Fruit fly (Drosophila melanogaster): ENCODE measurements around the gene CG12990.

DNA sequence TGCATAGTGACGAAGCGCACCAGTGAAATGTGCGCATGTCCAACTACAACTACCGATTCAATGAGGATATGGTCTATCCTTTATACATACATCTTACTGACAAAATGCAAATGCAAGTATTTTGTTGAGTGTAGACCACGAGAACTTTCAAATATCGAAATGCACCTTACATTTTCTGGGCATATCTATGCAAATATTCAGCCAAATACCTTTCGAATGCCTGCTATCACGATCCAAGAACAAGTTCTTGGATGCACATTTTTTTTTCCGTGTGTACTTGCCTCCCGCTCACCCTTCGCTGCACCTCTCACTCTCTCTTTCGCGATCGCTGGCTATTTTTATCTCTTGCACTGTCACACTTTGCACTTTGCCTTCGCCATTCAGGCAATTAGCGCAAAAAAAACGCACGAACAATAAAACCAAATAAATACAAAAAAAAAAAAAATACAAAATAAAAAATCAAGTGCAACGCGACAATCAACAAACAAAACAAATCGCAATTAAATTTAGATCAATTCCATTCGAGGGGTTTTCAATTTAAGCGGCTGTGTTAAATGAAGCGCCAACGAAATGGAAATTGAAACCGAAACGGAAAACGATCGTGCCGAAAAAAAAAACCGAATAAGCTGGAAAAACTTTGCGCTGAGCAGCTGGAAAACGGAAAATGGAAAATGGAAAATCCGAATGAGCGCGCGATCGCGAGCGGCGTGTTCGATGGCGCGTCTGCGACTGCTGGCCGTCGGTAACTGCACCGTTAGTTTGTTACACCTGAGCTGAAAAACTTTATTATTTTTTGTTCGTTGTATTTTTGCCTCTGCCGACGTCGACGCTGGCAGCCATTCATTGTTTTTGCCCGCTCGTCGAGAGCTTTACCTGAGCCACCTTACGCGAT, 22.5 kb upstream of the CG12990 start:
- TF ChIP-seq bab1 (GFP tag; optimal IDR thresholded peaks at IDR 0.05) (no peak), CG1620 (GFP tag; optimal IDR thresholded peaks at IDR 0.05) (no peak), Clk (GFP tag; optimal IDR thresholded peaks at IDR 0.05) (no peak), Mnt (GFP tag; optimal IDR thresholded peaks at IDR 0.05) (no peak), pad (GFP tag; optimal IDR thresholded peaks at IDR 0.05) (no peak), CG14711 (tag; optimal IDR thresholded peaks at IDR 0.05) (no peak), toe (GFP tag; optimal IDR thresholded peaks at IDR 0.05) (no peak), cnc (optimal IDR thresholded peaks at IDR 0.05) (no peak), kay (GFP tag; ENCODE audit: borderline replicate concordance) (peak; percentile 33)

All from whole organism, adult.